Worm (Caenorhabditis elegans) whole organism, L2 larva: ENCODE data around the gene rps-4.

Experiments used
- ama-1 ChIP-seq: fragments of 150-350 bp; optimal IDR thresholded peaks from 2 replicates; lab custom pipeline; 2018; ENCODE audit warnings: inconsistent platforms
- elt-3 ChIP-seq: sonication (generic microtip); optimal IDR thresholded peaks from 2 replicates; lab custom pipeline; 2017; ENCODE audit warnings: missing biosample characterization, missing genetic modification characterization
- fos-1 ChIP-seq: fragments of 150-350 bp; optimal IDR thresholded peaks from 2 replicates; lab custom pipeline; 2014; ENCODE audit warnings: missing biosample characterization, missing genetic modification characterization
- lin-39 ChIP-seq: fragments of 150-350 bp; optimal IDR thresholded peaks from 2 replicates; lab custom pipeline; 2014; ENCODE audit warnings: missing biosample characterization, missing genetic modification reagents, missing genetic modification characterization
- nhr-11 ChIP-seq: fragments of 150-350 bp; optimal IDR thresholded peaks from 2 replicates; lab custom pipeline; 2014; ENCODE audit warnings: missing biosample characterization, missing genetic modification characterization
- nhr-6 ChIP-seq: fragments of 150-350 bp; optimal IDR thresholded peaks from 2 replicates; lab custom pipeline; 2014; ENCODE audit warnings: missing biosample characterization, missing genetic modification characterization
- unc-39 ChIP-seq: fragments of 150-350 bp; optimal IDR thresholded peaks from 2 replicates; lab custom pipeline; 2014; ENCODE audit warnings: missing biosample characterization, missing genetic modification characterization
- unc-55 ChIP-seq: fragments of 150-350 bp; sonication (generic microtip); optimal IDR thresholded peaks from 3 replicates; lab custom pipeline; 2014; ENCODE audit warnings: missing biosample characterization, missing genetic modification reagents, missing genetic modification characterization
- unc-62 ChIP-seq: fragments of 150-350 bp; optimal IDR thresholded peaks from 2 replicates; lab custom pipeline; 2014; ENCODE audit warnings: missing biosample characterization, missing genetic modification reagents, missing genetic modification characterization
- ztf-11 ChIP-seq: sonication (generic microtip); optimal IDR thresholded peaks from 2 replicates; lab custom pipeline; 2017; ENCODE audit warnings: missing biosample characterization, missing genetic modification characterization

DNA sequence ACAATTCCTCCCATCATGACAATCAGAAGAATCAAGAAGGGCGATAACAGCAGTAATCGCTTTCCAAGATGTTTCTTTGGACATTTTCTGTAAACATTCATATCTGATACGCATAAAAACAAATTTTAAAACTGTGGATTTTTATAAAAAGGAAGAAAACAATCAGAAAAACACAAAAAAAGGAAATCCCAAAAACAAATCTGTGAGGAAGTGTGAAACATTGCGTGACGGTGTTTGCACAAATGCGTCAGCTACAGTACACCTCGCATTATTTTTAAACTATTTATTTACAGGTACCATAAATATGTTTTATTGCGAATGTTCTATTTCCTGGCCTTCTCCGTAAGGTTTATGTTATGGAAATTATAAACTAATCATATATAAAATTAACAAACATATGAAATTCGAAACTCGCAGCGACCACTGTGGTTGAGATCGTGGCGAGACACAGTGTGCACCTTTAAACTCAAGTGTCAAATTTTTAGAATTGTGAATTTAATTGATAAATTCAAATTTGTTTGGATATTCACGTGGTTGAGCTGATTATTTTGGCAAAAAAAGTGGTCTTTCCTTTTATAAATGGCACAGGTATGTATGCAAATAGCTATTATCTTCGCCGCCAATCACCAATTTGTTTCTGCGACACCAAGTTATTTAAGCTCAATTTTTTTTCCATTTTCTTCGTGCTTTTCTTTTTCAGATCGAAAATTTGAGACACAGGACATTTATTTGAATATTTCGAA is 37.0 kb upstream of the rps-4 start, which contains the start of the genes C34D4.10 and str-48:
- no peak for TF ChIP-seq lin-39
- TF ChIP-seq fos-1 (tag; lab: Kevin White, UChicago), result no peak
- no peak for TF ChIP-seq nhr-6 (tag; lab: Kevin White, UChicago)
- TF ChIP-seq ama-1 (lab: Kevin White, UChicago), result no peak
- TF ChIP-seq elt-3 (tag; lab: Kevin White, UChicago), result no peak
- TF ChIP-seq unc-62 (GFP tag; lab: Kevin White, UChicago), result no peak
- TF ChIP-seq unc-55, result no peak
- TF ChIP-seq unc-39, result no peak
- TF ChIP-seq ztf-11 (tag; lab: Kevin White, UChicago), result no peak
- no peak for TF ChIP-seq nhr-11 (tag; lab: Kevin White, UChicago)
